Fruit fly (Drosophila melanogaster) whole organism, larva: Measurements from ENCODE around the gene CG8952.
A peak's percentile ranks its signal among the peaks of the same experiment; 100 is the strongest.

Experiments
- noc ChIP-seq: fragments of 200-800 bp; sonication (Bioruptor generic); optimal IDR thresholded peaks from 3 replicates; lab custom pipeline; 2019; ENCODE audit warnings: missing biosample characterization, mild to moderate bottlenecking, missing genetic modification characterization, moderate library complexity

The CG8952 gene

DNA sequence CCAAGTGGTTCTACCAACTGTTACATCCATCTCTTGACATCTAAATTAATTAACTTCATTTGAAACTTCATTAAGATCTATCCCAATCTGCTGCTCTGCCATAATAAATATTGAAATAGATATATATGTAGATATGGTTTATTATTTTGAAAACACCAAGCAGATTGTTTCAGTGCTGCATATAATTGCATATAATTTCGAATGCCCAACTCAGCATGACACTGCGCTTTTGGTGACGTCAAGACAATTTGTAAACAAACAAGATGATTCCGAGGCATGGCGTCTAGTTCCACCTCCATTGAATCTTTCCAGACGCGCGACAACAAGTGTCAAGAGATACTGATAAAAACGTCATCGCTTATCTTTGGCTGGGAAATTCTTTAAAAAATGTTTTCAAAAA is 25.4 kb downstream of the CG8952 start:
- peak; percentile 25 for TF ChIP-seq noc (tag; lab: Kevin White, UChicago)

DNA sequence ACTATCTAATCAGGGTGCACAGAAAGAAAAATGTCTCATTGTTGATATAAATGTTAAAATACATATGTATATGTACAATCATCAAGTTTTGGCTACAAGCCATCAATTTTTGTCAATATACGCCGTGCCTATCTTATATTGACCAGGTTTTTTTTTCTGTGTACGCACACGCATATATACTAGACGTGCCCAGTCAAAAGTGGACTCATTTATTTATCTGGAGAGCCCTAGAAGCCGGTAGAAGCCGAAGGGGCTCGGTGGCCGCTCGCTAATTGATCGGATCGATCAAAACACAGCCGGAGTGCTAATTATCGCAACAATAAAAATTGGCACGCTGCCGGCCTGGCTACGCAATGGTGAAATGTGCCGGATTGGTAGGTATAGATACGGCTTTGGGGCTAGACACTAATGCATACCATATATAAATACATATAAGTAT is 25.9 kb downstream of the CG8952 start:
- TF ChIP-seq noc (tag; lab: Kevin White, UChicago), result peak; percentile 91

DNA sequence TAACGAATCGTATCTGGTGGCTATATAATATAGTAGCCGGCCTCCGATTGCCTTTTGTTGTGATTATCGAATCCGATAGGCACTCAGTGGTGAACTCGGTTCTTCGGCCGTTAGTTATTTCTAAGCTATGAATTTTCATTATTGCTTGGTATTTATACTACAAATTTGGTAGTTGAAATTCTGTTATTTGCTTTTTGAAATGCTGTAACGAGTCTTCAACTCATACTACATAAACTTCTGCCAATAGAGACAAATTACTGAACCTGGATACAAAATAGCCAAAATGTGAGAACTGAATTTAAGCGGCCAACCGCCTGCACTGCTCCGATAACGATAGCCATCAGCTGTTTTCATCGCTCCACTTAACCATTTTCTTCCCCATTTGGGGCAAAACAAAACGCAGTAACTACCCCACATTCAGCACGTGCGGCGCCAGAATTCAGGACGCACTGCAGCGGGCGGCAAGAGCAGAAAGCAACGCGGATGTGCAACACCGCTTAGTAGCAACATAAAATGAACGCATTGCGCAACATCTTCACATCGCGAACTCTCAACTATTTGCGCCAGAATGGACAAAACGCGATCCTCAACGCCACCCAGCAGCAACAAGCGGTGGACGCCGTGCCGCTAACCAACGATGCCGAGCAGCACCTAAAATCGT is 27.2 kb downstream of the CG8952 start, which contains the start of the genes CG11679 and CG8206:
Gene CG11679, minus strand, starts transcription at position 65 of the 661 bp plus-strand sequence.
Gene CG8206, plus strand, starts transcription at position 341 of the 661 bp plus-strand sequence.
- TF ChIP-seq noc (tag; lab: Kevin White, UChicago), result peak; percentile 63

DNA sequence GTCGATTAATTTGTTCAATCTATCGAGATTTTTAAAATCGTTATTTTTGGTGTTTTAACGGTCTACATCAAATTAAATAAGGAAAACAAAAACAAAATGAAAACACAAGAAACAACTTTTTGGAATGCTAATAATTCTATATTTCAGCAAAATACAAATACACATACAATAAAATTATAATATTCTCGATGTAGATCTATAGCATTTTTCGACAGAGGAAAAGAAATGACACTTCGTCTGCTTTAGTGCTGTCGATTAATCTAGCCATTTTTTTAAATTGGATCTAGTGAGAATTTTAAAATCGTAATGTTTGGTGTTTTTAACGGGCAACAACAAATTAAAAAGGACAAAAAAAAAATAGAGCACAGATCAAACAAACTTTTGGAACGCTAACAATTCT is 29.1 kb downstream of the CG8952 start, which contains the start of gene Arp6:
Gene Arp6, minus strand, starts transcription at position 11 of the 400 bp plus-strand sequence.
- TF ChIP-seq noc (tag; lab: Kevin White, UChicago), result no peak

DNA sequence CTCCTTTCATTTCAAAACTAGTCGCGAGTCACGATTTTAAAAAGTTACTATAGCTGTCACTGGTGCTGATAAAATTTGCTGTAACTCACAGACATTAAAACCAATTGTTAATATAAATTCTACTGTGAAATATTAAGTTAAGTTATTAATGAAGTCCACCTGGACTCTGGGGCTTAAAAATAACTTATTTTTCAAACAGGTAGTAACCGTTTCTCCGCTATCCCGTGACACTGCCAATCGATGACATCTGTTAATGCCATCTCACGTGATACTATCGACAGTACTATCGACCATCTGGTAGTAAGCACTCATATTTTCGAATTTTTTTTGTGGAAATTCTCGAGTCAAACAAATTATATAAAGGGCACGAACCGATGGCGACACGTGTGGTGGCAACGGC is 32.2 kb downstream of the CG8952 start, which contains the start of the genes CG12379 and MagR:
Gene CG12379, minus strand, starts transcription at position 2 of the 400 bp plus-strand sequence.
Gene MagR, plus strand, starts transcription at position 276 of the 400 bp plus-strand sequence.
- TF ChIP-seq noc (tag; lab: Kevin White, UChicago), result peak; percentile 76

DNA sequence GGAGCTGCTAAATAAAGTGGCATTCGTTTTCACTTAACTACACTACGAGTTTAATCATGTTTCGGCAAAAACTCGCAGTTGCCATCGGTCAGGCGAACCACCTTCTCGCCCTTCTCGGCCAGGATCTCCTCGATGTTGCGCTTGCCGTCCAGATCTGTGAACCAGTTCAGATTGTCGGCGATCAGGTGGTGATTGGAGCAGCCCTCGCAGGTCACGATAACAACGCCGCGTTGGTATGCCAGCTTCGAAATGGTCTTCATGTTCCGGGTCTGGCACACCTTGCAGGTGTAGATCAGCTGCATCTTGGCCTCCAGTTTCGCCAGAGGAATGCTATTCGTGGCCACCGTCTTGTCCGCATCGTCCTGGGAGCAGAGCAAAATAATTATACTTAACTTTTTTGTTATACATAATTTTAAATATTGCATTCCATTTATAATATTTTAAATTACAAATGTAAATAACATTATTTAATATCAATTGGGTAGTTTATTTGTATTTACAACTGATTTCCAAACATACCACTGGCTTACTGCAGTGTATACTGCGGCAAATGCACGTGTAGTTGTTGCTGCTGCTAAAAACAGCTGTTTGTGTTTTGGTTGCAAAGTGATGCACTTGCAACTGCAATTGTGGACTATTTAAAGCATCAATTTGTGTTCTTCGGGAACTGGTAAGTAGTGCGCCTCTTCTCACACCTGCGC is 32.9 kb downstream of the CG8952 start:
- no peak for TF ChIP-seq noc (tag; lab: Kevin White, UChicago)

DNA sequence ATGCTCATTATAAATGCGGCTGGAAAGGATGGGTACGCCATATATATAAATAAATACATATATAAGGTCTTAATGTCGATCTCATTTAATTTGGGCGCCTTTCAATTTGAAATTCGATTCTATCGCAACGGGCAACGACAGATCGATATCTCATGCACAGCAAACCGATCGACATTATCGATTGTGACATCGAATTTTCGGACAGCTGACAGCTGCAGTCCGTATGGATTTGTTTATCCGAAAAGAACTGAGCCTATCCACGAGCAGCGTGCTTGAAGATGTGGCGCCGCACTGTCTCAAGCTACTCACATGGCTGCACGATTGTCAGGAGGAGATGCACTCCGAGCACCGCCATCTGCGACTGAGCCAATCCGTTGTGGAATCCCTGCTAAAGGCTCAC is 34.3 kb downstream of the CG8952 start, which contains the start of gene CG8191:
Gene CG8191, plus strand, starts transcription at position 211 of the 400 bp plus-strand sequence.
- TF ChIP-seq noc (tag; lab: Kevin White, UChicago), result no peak
